Fruit fly (Drosophila melanogaster) whole organism, pupa: ENCODE data around the gene CG46396.

ENCODE experiments used
- CG10348 ChIP-seq: fragments of 200-800 bp; sonication (Bioruptor generic); IDR thresholded peaks from 2 replicates; pipeline ENCODE4 v1.3.6; 2022; ENCODE audit warnings: missing biosample characterization, missing genetic modification characterization
- CG32121 ChIP-seq: fragments of 200-800 bp; sonication (Bioruptor generic); IDR thresholded peaks from 2 replicates; pipeline ENCODE4 v1.3.6; 2022; ENCODE audit warnings: missing biosample characterization, missing genetic modification characterization
- Ets98B ChIP-seq: fragments of 200-800 bp; sonication (Bioruptor generic); IDR thresholded peaks from 2 replicates; pipeline ENCODE4 v1.3.6; 2022; ENCODE audit warnings: missing biosample characterization, missing genetic modification characterization
- Snoo ChIP-seq: fragments of 200-800 bp; sonication (Bioruptor generic); optimal IDR thresholded peaks from 3 replicates; lab custom pipeline; 2017; ENCODE audit warnings: missing biosample characterization, mild to moderate bottlenecking, missing genetic modification characterization, inconsistent platforms

DNA sequence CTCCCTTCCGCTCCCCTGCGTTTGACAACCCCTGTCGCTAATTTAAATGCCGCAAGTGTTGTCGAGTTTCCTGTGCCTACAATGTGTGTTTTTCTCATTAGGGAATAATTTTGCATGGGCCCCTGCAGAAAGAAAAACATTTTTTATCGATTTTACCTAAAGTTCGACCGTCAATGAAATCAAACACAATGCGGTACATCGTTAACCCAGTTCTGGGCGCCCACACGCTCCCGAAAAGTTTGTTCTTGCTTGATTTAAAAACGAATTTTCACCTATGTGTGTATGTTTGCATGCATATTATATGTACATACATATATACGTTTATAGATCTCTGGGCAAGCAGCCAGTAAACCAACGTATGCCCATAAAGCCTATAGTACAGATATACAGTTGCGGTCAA is 48.6 kb downstream of the CG46396 start:
- no peak for TF ChIP-seq Ets98B (GFP tag; lab: Robert Waterston, UW)
- TF ChIP-seq CG32121 (GFP tag; lab: Robert Waterston, UW) = no peak
- no peak for TF ChIP-seq CG10348 (GFP tag; lab: Robert Waterston, UW)
- no peak for TF ChIP-seq Snoo (tag; lab: Kevin White, UChicago)
